Worm (Caenorhabditis elegans) whole organism, L2 larva: ENCODE results near the gene ttr-16.

Source experiments
- F13H6.1 ChIP-seq: sonication (generic microtip); optimal IDR thresholded peaks from 2 replicates; lab custom pipeline; 2016; ENCODE audit warnings: missing genetic modification characterization, missing compliant biosample characterization
- Y55F3AM.14 ChIP-seq: fragments of 200-800 bp; sonication (Bioruptor generic); optimal IDR thresholded peaks from 2 replicates; lab custom pipeline; 2018; ENCODE audit warnings: mild to moderate bottlenecking, missing genetic modification characterization, missing compliant biosample characterization
- ama-1 ChIP-seq: fragments of 150-350 bp; optimal IDR thresholded peaks from 2 replicates; lab custom pipeline; 2018; ENCODE audit warnings: inconsistent platforms
- fos-1 ChIP-seq: fragments of 150-350 bp; optimal IDR thresholded peaks from 2 replicates; lab custom pipeline; 2014; ENCODE audit warnings: missing biosample characterization, missing genetic modification characterization
- lin-11 ChIP-seq: fragments of 150-350 bp; sonication (generic microtip); optimal IDR thresholded peaks from 2 replicates; lab custom pipeline; 2014; ENCODE audit warnings: missing biosample characterization, missing genetic modification characterization, inconsistent platforms, mixed read lengths
- lin-13 ChIP-seq: fragments of 150-350 bp; optimal IDR thresholded peaks from 2 replicates; lab custom pipeline; 2014; ENCODE audit warnings: missing biosample characterization, missing genetic modification reagents, missing genetic modification characterization
- lsy-2 ChIP-seq, 2 experiments: fragments of 150-350 bp in 1 of 2; sonication (generic microtip) in 1 of 2; optimal IDR thresholded peaks; 2 replicates each; lab custom pipeline; 2014 to 2017; ENCODE audit warnings: missing biosample characterization in 2 of 2, missing genetic modification characterization in 2 of 2
- nhr-11 ChIP-seq: fragments of 150-350 bp; optimal IDR thresholded peaks from 2 replicates; lab custom pipeline; 2014; ENCODE audit warnings: missing biosample characterization, missing genetic modification characterization
- snpc-4 ChIP-seq: fragments of 150-350 bp; optimal IDR thresholded peaks from 2 replicates; lab custom pipeline; 2014; ENCODE audit warnings: missing biosample characterization, missing genetic modification characterization
- zag-1 ChIP-seq: fragments of 150-350 bp; optimal IDR thresholded peaks from 2 replicates; lab custom pipeline; 2014; ENCODE audit warnings: missing biosample characterization, missing genetic modification characterization
- ztf-11 ChIP-seq: sonication (generic microtip); optimal IDR thresholded peaks from 2 replicates; lab custom pipeline; 2017; ENCODE audit warnings: missing biosample characterization, missing genetic modification characterization

ce11 chrIV:11025941-11026340, 38.0 kb downstream of the ttr-16 start:
- no peak for TF ChIP-seq ztf-11 (tag; lab: Kevin White, UChicago)
- TF ChIP-seq lin-11 (tag; lab: Kevin White, UChicago) = no peak
- TF ChIP-seq ama-1 (lab: Kevin White, UChicago) = no peak
- no peak for TF ChIP-seq snpc-4
- TF ChIP-seq F13H6.1 (tag; lab: Kevin White, UChicago) = no peak
- no peak for TF ChIP-seq lsy-2 (tag; optimal IDR thresholded peaks at IDR 0.05; lab: Kevin White, UChicago)
- no peak for TF ChIP-seq lin-13 (GFP tag; lab: Kevin White, UChicago)
- TF ChIP-seq Y55F3AM.14 (GFP tag; lab: Kevin White, UChicago) = peak; percentile 71
- TF ChIP-seq nhr-11 (tag; lab: Kevin White, UChicago) = no peak
- TF ChIP-seq fos-1 (tag; lab: Kevin White, UChicago) = no peak
- peak; percentile 34 for TF ChIP-seq zag-1 (tag; lab: Kevin White, UChicago)
